Fruit fly (Drosophila melanogaster) whole organism, embryonic: ENCODE measurements around the gene unc-45.

Source experiments
- CG6765 ChIP-seq: fragments of 200-800 bp; sonication (Bioruptor generic); optimal IDR thresholded peaks from 3 replicates; lab custom pipeline; 2017; ENCODE audit warnings: missing biosample characterization, mild to moderate bottlenecking, missing genetic modification characterization
- Eip74EF ChIP-seq, 2 experiments: fragments of 200-800 bp in 1 of 2; fragments of >200 bp in 1 of 2; sonication (Bioruptor generic) in 1 of 2; optimal IDR thresholded peaks; 2 replicates each; lab custom pipeline; 2017 to 2019; ENCODE audit warnings: missing biosample characterization in 2 of 2, missing genetic modification characterization in 2 of 2, mild to moderate bottlenecking in 1 of 2, moderate library complexity in 1 of 2
- HLH4C ChIP-seq: fragments of 200-800 bp; sonication (Bioruptor generic); IDR thresholded peaks from 3 replicates; pipeline ENCODE4 v1.3.6; 2022; ENCODE audit warnings: missing biosample characterization, missing genetic modification characterization; ENCODE audit not compliant: partially characterized antibody
- Oaz ChIP-seq: fragments of 200-800 bp; sonication (Bioruptor generic); IDR thresholded peaks from 2 replicates; pipeline ENCODE4 v1.3.6; 2022; ENCODE audit warnings: missing biosample characterization, missing genetic modification characterization
- abd-A ChIP-seq: fragments of 200-800 bp; sonication (Bioruptor generic); optimal IDR thresholded peaks from 3 replicates; lab custom pipeline; 2019; ENCODE audit warnings: missing biosample characterization, mild to moderate bottlenecking, missing genetic modification characterization, moderate library complexity
- usp ChIP-seq: fragments of >200 bp; optimal IDR thresholded peaks from 2 replicates; lab custom pipeline; 2017; ENCODE audit warnings: missing biosample characterization, missing genetic modification characterization

dm6 chr3R:7994629-7995028, 38.5 kb upstream of the unc-45 start:
- no peak for TF ChIP-seq CG6765 (GFP tag; lab: Kevin White, UChicago)
- no peak for TF ChIP-seq Eip74EF (GFP tag; optimal IDR thresholded peaks at IDR 0.05; lab: Kevin White, UChicago)
- no peak for TF ChIP-seq usp
- no peak for TF ChIP-seq HLH4C (GFP tag; lab: Robert Waterston, UW)
- no peak for TF ChIP-seq Oaz
- no peak for TF ChIP-seq abd-A
